Fruit fly (Drosophila melanogaster) whole organism, pupa: Measurements from ENCODE around the gene CG10301.

Experiments
- CG12605 ChIP-seq: fragments of 200-800 bp; sonication (Bioruptor generic); IDR thresholded peaks from 2 replicates; pipeline ENCODE4 v1.3.6; 2022; ENCODE audit warnings: missing biosample characterization, missing genetic modification characterization
- CG14655 ChIP-seq: fragments of 200-800 bp; sonication (Bioruptor generic); optimal IDR thresholded peaks from 3 replicates; lab custom pipeline; 2017; ENCODE audit warnings: mild to moderate bottlenecking, missing biosample characterization, missing genetic modification reagents, missing genetic modification characterization
- CG15710 ChIP-seq: fragments of 200-800 bp; sonication (Bioruptor generic); optimal IDR thresholded peaks from 2 replicates; lab custom pipeline; 2018; ENCODE audit warnings: missing biosample characterization, mild to moderate bottlenecking, missing genetic modification characterization, moderate library complexity
- CG32121 ChIP-seq: fragments of 200-800 bp; sonication (Bioruptor generic); IDR thresholded peaks from 2 replicates; pipeline ENCODE4 v1.3.6; 2022; ENCODE audit warnings: missing biosample characterization, missing genetic modification characterization
- CG8159 ChIP-seq: fragments of 200-800 bp; sonication (Bioruptor generic); optimal IDR thresholded peaks from 3 replicates; lab custom pipeline; 2018; ENCODE audit warnings: missing biosample characterization, mild to moderate bottlenecking, missing genetic modification characterization, moderate library complexity
- CG8301 ChIP-seq: fragments of 200-800 bp; sonication (Bioruptor generic); optimal IDR thresholded peaks from 2 replicates; lab custom pipeline; 2018; ENCODE audit warnings: missing biosample characterization, mild to moderate bottlenecking, missing genetic modification characterization
- CG9948 ChIP-seq: fragments of 200-800 bp; sonication (Bioruptor generic); optimal IDR thresholded peaks from 2 replicates; lab custom pipeline; 2018; ENCODE audit warnings: missing biosample characterization, mild to moderate bottlenecking, missing genetic modification characterization, moderate library complexity
- D1 ChIP-seq: fragments of 200-800 bp; sonication (Bioruptor generic); optimal IDR thresholded peaks from 2 replicates; lab custom pipeline; 2018; ENCODE audit warnings: missing biosample characterization, mild to moderate bottlenecking, missing genetic modification characterization, moderate library complexity
- EcR ChIP-seq: fragments of 200-800 bp; sonication (Bioruptor generic); optimal IDR thresholded peaks from 3 replicates; lab custom pipeline; 2019; ENCODE audit warnings: missing biosample characterization, missing genetic modification characterization, mild to moderate bottlenecking, moderate library complexity, missing genetic modification reagents
- Ets98B ChIP-seq: fragments of 200-800 bp; sonication (Bioruptor generic); IDR thresholded peaks from 2 replicates; pipeline ENCODE4 v1.3.6; 2022; ENCODE audit warnings: missing biosample characterization, missing genetic modification characterization
- Pif1A ChIP-seq: fragments of 200-800 bp; sonication (Bioruptor generic); optimal IDR thresholded peaks from 3 replicates; lab custom pipeline; 2016; ENCODE audit warnings: missing biosample characterization, missing genetic modification characterization

DNA sequence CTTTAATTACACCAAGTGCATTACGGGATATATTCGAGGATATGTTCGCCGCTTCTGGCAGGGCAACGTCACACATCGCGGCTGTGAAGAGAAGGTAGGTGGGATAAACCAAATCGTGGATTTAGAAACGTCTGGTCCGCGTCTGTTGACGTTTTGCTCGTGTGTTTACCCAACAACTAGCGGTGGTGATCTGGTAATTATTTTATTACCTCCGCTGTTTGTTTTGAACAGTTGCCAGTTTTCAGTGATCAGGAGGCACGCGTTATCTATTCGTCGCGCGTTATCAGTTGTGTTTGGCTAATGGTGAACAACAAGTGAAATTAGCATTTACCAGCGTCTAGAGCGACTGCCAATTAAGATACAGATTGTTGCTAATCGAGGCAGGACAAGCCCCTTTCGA is 19.1 kb downstream of the CG10301 start:
- no peak for TF ChIP-seq CG14655
- TF ChIP-seq CG15710 (tag; lab: Kevin White, UChicago), result no peak
- TF ChIP-seq Pif1A (GFP tag; lab: Kevin White, UChicago), result no peak
- TF ChIP-seq CG32121 (GFP tag; lab: Robert Waterston, UW), result no peak
- TF ChIP-seq D1 (tag; lab: Kevin White, UChicago), result no peak
- no peak for TF ChIP-seq CG8301 (tag; lab: Kevin White, UChicago)
- no peak for TF ChIP-seq CG12605 (GFP tag; lab: Robert Waterston, UW)
- no peak for TF ChIP-seq Ets98B
- TF ChIP-seq EcR, result no peak
- no peak for TF ChIP-seq CG8159 (tag; lab: Kevin White, UChicago)
- no peak for TF ChIP-seq CG9948
